Fruit fly (Drosophila melanogaster) whole organism, wandering third instar larva: ENCODE data around the gene rtv.

Experiments
- N ChIP-seq: fragments of >200 bp; optimal IDR thresholded peaks from 2 replicates; lab custom pipeline; 2018; ENCODE audit warnings: missing biosample characterization, missing external identifiers, missing genetic modification characterization
- OdsH ChIP-seq: fragments of 200-800 bp; sonication (Bioruptor generic); optimal IDR thresholded peaks from 2 replicates; lab custom pipeline; 2016; ENCODE audit warnings: missing biosample characterization, mild to moderate bottlenecking, missing genetic modification characterization
- Vsx2 ChIP-seq: fragments of 200-300, 225-300 bp; sonication (Bioruptor generic); optimal IDR thresholded peaks from 2 replicates; lab custom pipeline; 2018; ENCODE audit warnings: missing biosample characterization, missing genetic modification characterization; ENCODE audit not compliant: partially characterized antibody
- dl ChIP-seq, 2 experiments: fragments of 175-275, 200-275 bp in 1 of 2; fragments of 200-275 bp in 1 of 2; sonication (Bioruptor generic); optimal IDR thresholded peaks; lab custom pipeline; 2018; ENCODE audit warnings: mild to moderate bottlenecking in 2 of 2, missing biosample characterization in 2 of 2, missing genetic modification characterization in 2 of 2, moderate library complexity in 2 of 2; ENCODE audit not compliant: partially characterized antibody in 2 of 2, insufficient read depth in 1 of 2
- dmrt93B ChIP-seq: fragments of 200-800 bp; sonication (Bioruptor generic); optimal IDR thresholded peaks from 2 replicates; lab custom pipeline; 2018; ENCODE audit warnings: missing biosample characterization, mild to moderate bottlenecking, missing genetic modification characterization
- ey ChIP-seq: fragments of 200-800 bp; sonication (Bioruptor generic); optimal IDR thresholded peaks from 2 replicates; lab custom pipeline; 2016; ENCODE audit warnings: missing biosample characterization, missing genetic modification characterization
- foxo ChIP-seq, 2 experiments: fragments of 200-800 bp; sonication (Bioruptor generic); optimal IDR thresholded peaks; 2 replicates in 1 of 2; 3 replicates in 1 of 2; lab custom pipeline; 2016 to 2017; ENCODE audit warnings: missing biosample characterization in 2 of 2, missing genetic modification characterization in 2 of 2
- fru ChIP-seq: fragments of 200-800 bp; sonication (Bioruptor generic); optimal IDR thresholded peaks from 3 replicates; lab custom pipeline; 2016; ENCODE audit warnings: missing biosample characterization, mild to moderate bottlenecking, missing genetic modification characterization
- h ChIP-seq: fragments of 200-800 bp; sonication (Bioruptor generic); optimal IDR thresholded peaks from 3 replicates; lab custom pipeline; 2016; ENCODE audit warnings: missing biosample characterization, mild to moderate bottlenecking, missing genetic modification characterization
- sv ChIP-seq: fragments of 200-800 bp; sonication (Bioruptor generic); optimal IDR thresholded peaks from 3 replicates; lab custom pipeline; 2016; ENCODE audit warnings: missing biosample characterization, missing genetic modification characterization
- woc ChIP-seq: sonication (Bioruptor generic); optimal IDR thresholded peaks from 2 replicates; lab custom pipeline; 2016; ENCODE audit warnings: missing biosample characterization, mild to moderate bottlenecking, missing genetic modification characterization

- no peak for TF ChIP-seq N (GFP tag; lab: Kevin White, UChicago)
- no peak for TF ChIP-seq h (GFP tag; lab: Kevin White, UChicago)
- TF ChIP-seq fru, result no peak
- no peak for TF ChIP-seq OdsH (GFP tag; lab: Kevin White, UChicago)
- no peak for TF ChIP-seq dl (GFP tag; optimal IDR thresholded peaks at IDR 0.05; lab: Kevin White, UChicago; ENCODE audit: insufficient read depth in 1 of 2, partially characterized antibody in 2 of 2)
- no peak for TF ChIP-seq dmrt93B (GFP tag; lab: Kevin White, UChicago)
- no peak for TF ChIP-seq sv (GFP tag; lab: Kevin White, UChicago)
- no peak for TF ChIP-seq ey (GFP tag; lab: Kevin White, UChicago)
- no peak for TF ChIP-seq Vsx2 (GFP tag; lab: Kevin White, UChicago)
- TF ChIP-seq foxo (GFP tag; optimal IDR thresholded peaks at IDR 0.05; lab: Kevin White, UChicago), result no peak
- no peak for TF ChIP-seq woc (GFP tag; lab: Kevin White, UChicago)
These were observed 17.8 kb downstream of the rtv start for dm6 chrX:11135840-11136586.
